Fruit fly (Drosophila melanogaster): ENCODE measurements around the gene CkIalpha.

CkIalpha gene

dm6 chrX:12663464-12663938 lies 10.1 kb downstream of the CkIalpha start (continued):
- no peak for TF ChIP-seq gce (GFP tag; IDR thresholded peaks at IDR 0.05)
- TF ChIP-seq cg (GFP tag; optimal IDR thresholded peaks at IDR 0.05): peak; percentile 26
- peak in 1 of 2 experiments; percentile 9 for TF ChIP-seq insv (GFP tag; optimal IDR thresholded peaks at IDR 0.05)
- TF ChIP-seq Deaf1 (tag; optimal IDR thresholded peaks at IDR 0.05): peak; percentile 60
- peak; percentile 86 for TF ChIP-seq kni (GFP tag; optimal IDR thresholded peaks at IDR 0.05)
- peak; percentile 46 for TF ChIP-seq psq (GFP tag; optimal IDR thresholded peaks at IDR 0.05)
- peak; percentile 11 for TF ChIP-seq pfk (GFP tag; optimal IDR thresholded peaks at IDR 0.05)
- peak; percentile 96 for TF ChIP-seq CG17385 (GFP tag; optimal IDR thresholded peaks at IDR 0.05)
- peak; percentile 41 for TF ChIP-seq twi (tag; optimal IDR thresholded peaks at IDR 0.05)

dm6 chrX:12664117-12664783 lies 10.8 kb downstream of the CkIalpha start:
- no peak for TF ChIP-seq Awh (GFP tag; IDR thresholded peaks at IDR 0.05)
- peak; percentile 97 for TF ChIP-seq twi (tag; optimal IDR thresholded peaks at IDR 0.05)
- TF ChIP-seq Neu2 (GFP tag; optimal IDR thresholded peaks at IDR 0.05; ENCODE audit: borderline replicate concordance): no peak
- TF ChIP-seq Dfd (GFP tag; optimal IDR thresholded peaks at IDR 0.05): no peak
- peak; percentile 85 for TF ChIP-seq Sry-β (GFP tag; optimal IDR thresholded peaks at IDR 0.05)
- TF ChIP-seq crc (GFP tag; optimal IDR thresholded peaks at IDR 0.05): no peak
- TF ChIP-seq Sin3A (optimal IDR thresholded peaks at IDR 0.05): no peak
- no peak for TF ChIP-seq sna (GFP tag; IDR thresholded peaks at IDR 0.05; ENCODE audit: partially characterized antibody)
- TF ChIP-seq CG6175 (GFP tag; IDR thresholded peaks at IDR 0.05): no peak
- TF ChIP-seq Dek (tag; optimal IDR thresholded peaks at IDR 0.05): no peak
- no peak for TF ChIP-seq CG17361 (GFP tag; IDR thresholded peaks at IDR 0.05)
- no peak for TF ChIP-seq Side (GFP tag; optimal IDR thresholded peaks at IDR 0.05)
- TF ChIP-seq CG8290 (GFP tag; optimal IDR thresholded peaks at IDR 0.05): no peak
- TF ChIP-seq CG8290 (tag; optimal IDR thresholded peaks at IDR 0.05): no peak
- no peak for TF ChIP-seq fd96Cb (tag; optimal IDR thresholded peaks at IDR 0.05)
- TF ChIP-seq CG2116 (GFP tag; optimal IDR thresholded peaks at IDR 0.05): no peak
- TF ChIP-seq CG9609 (GFP tag; optimal IDR thresholded peaks at IDR 0.05): no peak
- no peak for TF ChIP-seq tx (GFP tag; optimal IDR thresholded peaks at IDR 0.05)
- TF ChIP-seq dmrt11E (tag; optimal IDR thresholded peaks at IDR 0.05): peak; percentile 10
- no peak for TF ChIP-seq otp (GFP tag; IDR thresholded peaks at IDR 0.05)
- TF ChIP-seq TFAM (GFP tag; optimal IDR thresholded peaks at IDR 0.05): no peak
- TF ChIP-seq Rfx (GFP tag; IDR thresholded peaks at IDR 0.05): no peak
- peak; percentile 36 for TF ChIP-seq CG8281 (tag; optimal IDR thresholded peaks at IDR 0.05)
- no peak for TF ChIP-seq CG43689 (GFP tag; IDR thresholded peaks at IDR 0.05)
- no peak for TF ChIP-seq CG5180 (GFP tag; optimal IDR thresholded peaks at IDR 0.05)
- no peak for TF ChIP-seq Hey (tag; optimal IDR thresholded peaks at IDR 0.05)
- 0 out of 3 replicates have a peak, but pooled peaks have one; percentile 55 for TF ChIP-seq CG2199 (GFP tag; IDR thresholded peaks at IDR 0.05)
- TF ChIP-seq gce (GFP tag; IDR thresholded peaks at IDR 0.05): no peak
- no peak for TF ChIP-seq wek (GFP tag; optimal IDR thresholded peaks at IDR 0.05)
- TF ChIP-seq row (GFP tag; IDR thresholded peaks at IDR 0.05): 0 out of 3 replicates have a peak, but pooled peaks have one; percentile 17
- TF ChIP-seq CG16813 (GFP tag; IDR thresholded peaks at IDR 0.05; ENCODE audit: partially characterized antibody): no peak
- TF ChIP-seq CG10654 (GFP tag; optimal IDR thresholded peaks at IDR 0.05): no peak
- peak; percentile 12 for TF ChIP-seq sens (GFP tag)
- TF ChIP-seq Aef1 (GFP tag; IDR thresholded peaks at IDR 0.05): no peak
- no peak for TF ChIP-seq hb (GFP tag; IDR thresholded peaks at IDR 0.05; ENCODE audit: partially characterized antibody)
- TF ChIP-seq ac (GFP tag; optimal IDR thresholded peaks at IDR 0.05): no peak
- TF ChIP-seq CG31441 (GFP tag; IDR thresholded peaks at IDR 0.05): no peak
- no peak for TF ChIP-seq CG14441 (GFP tag; IDR thresholded peaks at IDR 0.05)
- no peak for TF ChIP-seq sima (GFP tag; optimal IDR thresholded peaks at IDR 0.05)
- no peak for TF ChIP-seq sc (optimal IDR thresholded peaks at IDR 0.05)
- TF ChIP-seq sc (GFP tag; optimal IDR thresholded peaks at IDR 0.05): no peak
- no peak for TF ChIP-seq org-1 (GFP tag; optimal IDR thresholded peaks at IDR 0.05)
- peak; percentile 97 for TF ChIP-seq CG4360 (GFP tag; IDR thresholded peaks at IDR 0.05)

Measured in whole organism, embryonic.